Worm (Caenorhabditis elegans) whole organism, midembryonic: ENCODE results near the gene F43G6.4.
"Not testable (repeated sequence)": the region's sequence is repeated elsewhere in the genome, so short reads cannot be mapped to it uniquely, and the experiment has no call there.

Experiments used
- T22C8.4 ChIP-seq: fragments of 200-800 bp; sonication (Bioruptor generic); IDR thresholded peaks from 2 replicates; pipeline ENCODE4 v1.3.6; 2022; ENCODE audit warnings: missing genetic modification characterization, missing compliant biosample characterization
- cog-1 ChIP-seq: sonication (generic microtip); optimal IDR thresholded peaks from 2 replicates; lab custom pipeline; 2016; ENCODE audit warnings: missing genetic modification characterization, missing compliant biosample characterization
- flt-1 ChIP-seq: fragments of 200-800 bp; sonication (Bioruptor generic); IDR thresholded peaks from 2 replicates; pipeline ENCODE4 v1.3.6; 2022; ENCODE audit warnings: missing genetic modification characterization, missing compliant biosample characterization
- klf-2 ChIP-seq: fragments of 200-800 bp; sonication (Bioruptor generic); conservative IDR thresholded peaks from 2 replicates; pipeline ENCODE4 v1.3.6; 2022; ENCODE audit warnings: missing genetic modification reagents, missing genetic modification characterization, missing compliant biosample characterization
- med-1 ChIP-seq: sonication (generic microtip); optimal IDR thresholded peaks from 2 replicates; lab custom pipeline; 2017; ENCODE audit warnings: missing genetic modification characterization, mild to moderate bottlenecking, missing compliant biosample characterization, antibody characterized with exemption, missing genetic modification reagents; ENCODE audit not compliant: insufficient read depth
- ref-1 ChIP-seq: fragments of 200-800 bp; sonication (Bioruptor generic); conservative IDR thresholded peaks from 2 replicates; pipeline ENCODE4 v1.3.6; 2022; ENCODE audit warnings: missing genetic modification reagents, missing genetic modification characterization, missing compliant biosample characterization

ce11 chrII:11824673-11825072 is 34.1 kb downstream of the F43G6.4 start:
- TF ChIP-seq flt-1 (GFP tag; lab: Robert Waterston, UW) = 0 out of 2 replicates have a peak, but pooled peaks have one; percentile 53
- not testable (repeated sequence) for TF ChIP-seq klf-2 (GFP tag; lab: Robert Waterston, UW); ref-1 (GFP tag; lab: Robert Waterston, UW); cog-1 (tag; lab: Kevin White, UChicago); T22C8.4 (GFP tag; lab: Robert Waterston, UW); med-1
